Fruit fly (Drosophila melanogaster) whole organism, pupa: ENCODE results near the gene CG5853.
A peak's percentile ranks its signal among the peaks of the same experiment; 100 is the strongest.

Experiments used
- CG10348 ChIP-seq: fragments of 200-800 bp; sonication (Bioruptor generic); IDR thresholded peaks from 2 replicates; pipeline ENCODE4 v1.3.6; 2022; ENCODE audit warnings: missing biosample characterization, missing genetic modification characterization
- CG12605 ChIP-seq: fragments of 200-800 bp; sonication (Bioruptor generic); IDR thresholded peaks from 2 replicates; pipeline ENCODE4 v1.3.6; 2022; ENCODE audit warnings: missing biosample characterization, missing genetic modification characterization
- CG13204 ChIP-seq: fragments of 200-800 bp; sonication (Bioruptor generic); optimal IDR thresholded peaks from 2 replicates; lab custom pipeline; 2018; ENCODE audit warnings: missing biosample characterization, mild to moderate bottlenecking, missing genetic modification characterization, moderate library complexity
- CG14655 ChIP-seq: fragments of 200-800 bp; sonication (Bioruptor generic); optimal IDR thresholded peaks from 3 replicates; lab custom pipeline; 2017; ENCODE audit warnings: mild to moderate bottlenecking, missing biosample characterization, missing genetic modification reagents, missing genetic modification characterization
- CG15710 ChIP-seq: fragments of 200-800 bp; sonication (Bioruptor generic); optimal IDR thresholded peaks from 2 replicates; lab custom pipeline; 2018; ENCODE audit warnings: missing biosample characterization, mild to moderate bottlenecking, missing genetic modification characterization, moderate library complexity
- CG17806 ChIP-seq: fragments of 200-800 bp; sonication (Bioruptor generic); optimal IDR thresholded peaks from 2 replicates; lab custom pipeline; 2018; ENCODE audit warnings: missing biosample characterization, mild to moderate bottlenecking, missing genetic modification characterization, moderate library complexity
- CG32121 ChIP-seq: fragments of 200-800 bp; sonication (Bioruptor generic); IDR thresholded peaks from 2 replicates; pipeline ENCODE4 v1.3.6; 2022; ENCODE audit warnings: missing biosample characterization, missing genetic modification characterization
- CG34367 ChIP-seq: fragments of 200-800 bp; sonication (Bioruptor generic); optimal IDR thresholded peaks from 2 replicates; lab custom pipeline; 2018; ENCODE audit warnings: missing biosample characterization, mild to moderate bottlenecking, missing genetic modification characterization
- CG4496 ChIP-seq: fragments of 200-800 bp; sonication (Bioruptor generic); IDR thresholded peaks from 3 replicates; pipeline ENCODE4 v1.3.6; 2022; ENCODE audit warnings: missing biosample characterization, missing genetic modification characterization
- CG8159 ChIP-seq: fragments of 200-800 bp; sonication (Bioruptor generic); optimal IDR thresholded peaks from 3 replicates; lab custom pipeline; 2018; ENCODE audit warnings: missing biosample characterization, mild to moderate bottlenecking, missing genetic modification characterization, moderate library complexity
- CG8301 ChIP-seq: fragments of 200-800 bp; sonication (Bioruptor generic); optimal IDR thresholded peaks from 2 replicates; lab custom pipeline; 2018; ENCODE audit warnings: missing biosample characterization, mild to moderate bottlenecking, missing genetic modification characterization
- CG9948 ChIP-seq: fragments of 200-800 bp; sonication (Bioruptor generic); optimal IDR thresholded peaks from 2 replicates; lab custom pipeline; 2018; ENCODE audit warnings: missing biosample characterization, mild to moderate bottlenecking, missing genetic modification characterization, moderate library complexity
- D1 ChIP-seq: fragments of 200-800 bp; sonication (Bioruptor generic); optimal IDR thresholded peaks from 2 replicates; lab custom pipeline; 2018; ENCODE audit warnings: missing biosample characterization, mild to moderate bottlenecking, missing genetic modification characterization, moderate library complexity
- EcR ChIP-seq: fragments of 200-800 bp; sonication (Bioruptor generic); optimal IDR thresholded peaks from 3 replicates; lab custom pipeline; 2019; ENCODE audit warnings: missing biosample characterization, missing genetic modification characterization, mild to moderate bottlenecking, moderate library complexity, missing genetic modification reagents
- Ets98B ChIP-seq: fragments of 200-800 bp; sonication (Bioruptor generic); IDR thresholded peaks from 2 replicates; pipeline ENCODE4 v1.3.6; 2022; ENCODE audit warnings: missing biosample characterization, missing genetic modification characterization
- Pif1A ChIP-seq: fragments of 200-800 bp; sonication (Bioruptor generic); optimal IDR thresholded peaks from 3 replicates; lab custom pipeline; 2016; ENCODE audit warnings: missing biosample characterization, missing genetic modification characterization
- Pif1B ChIP-seq: fragments of 200-800 bp; sonication (Bioruptor generic); optimal IDR thresholded peaks from 3 replicates; lab custom pipeline; 2016; ENCODE audit warnings: missing biosample characterization, missing genetic modification characterization
- Snoo ChIP-seq: fragments of 200-800 bp; sonication (Bioruptor generic); optimal IDR thresholded peaks from 3 replicates; lab custom pipeline; 2017; ENCODE audit warnings: missing biosample characterization, mild to moderate bottlenecking, missing genetic modification characterization, inconsistent platforms
- fd96Ca ChIP-seq: fragments of 200-800 bp; sonication (Bioruptor generic); IDR thresholded peaks from 3 replicates; pipeline ENCODE4 v1.3.6; 2022; ENCODE audit warnings: missing biosample characterization, missing genetic modification characterization
- gl ChIP-seq: fragments of 200-800 bp; sonication (Bioruptor generic); optimal IDR thresholded peaks from 2 replicates; lab custom pipeline; 2018; ENCODE audit warnings: missing biosample characterization, mild to moderate bottlenecking, missing genetic modification characterization
- rn ChIP-seq: fragments of 200-800 bp; sonication (Bioruptor generic); IDR thresholded peaks from 2 replicates; pipeline ENCODE4 v1.3.6; 2022; ENCODE audit warnings: missing biosample characterization, missing genetic modification characterization

The CG5853 gene

dm6 chr2L:9947265-9947664, at the start of gene CG5853:
Gene CG5853, minus strand, starts transcription at chr2L:9947648.
- TF ChIP-seq CG17806 (tag; lab: Kevin White, UChicago) (no peak), CG12605 (0 out of 2 replicates have a peak, but pooled peaks have one; percentile 22), Pif1B (GFP tag; lab: Kevin White, UChicago) (peak; percentile 45), Pif1A (GFP tag; lab: Kevin White, UChicago) (peak; percentile 51), CG10348 (no peak), CG8301 (tag; lab: Kevin White, UChicago) (no peak), CG32121 (GFP tag; lab: Robert Waterston, UW) (0 out of 2 replicates have a peak, but pooled peaks have one; percentile 44), CG4496 (GFP tag; lab: Robert Waterston, UW) (peak; percentile 69; the same call in 2 of the 3 replicates), D1 (no peak), EcR (peak; percentile 68), Ets98B (GFP tag; lab: Robert Waterston, UW) (peak; percentile 67), CG9948 (tag; lab: Kevin White, UChicago) (no peak), CG13204 (GFP tag; lab: Kevin White, UChicago) (peak; percentile 95), CG14655 (no peak), CG34367 (tag; lab: Kevin White, UChicago) (no peak), rn (GFP tag; lab: Robert Waterston, UW) (no peak), CG8159 (tag; lab: Kevin White, UChicago) (no peak), fd96Ca (peak; percentile 70), gl (tag; lab: Kevin White, UChicago) (no peak), Snoo (no peak), CG15710 (tag; lab: Kevin White, UChicago) (no peak)

- TF ChIP-seq CG13204 (GFP tag; lab: Kevin White, UChicago), result no peak
These were observed 49.1 kb upstream of the CG5853 start for dm6 chr2L:9996553-9996952.

dm6 chr2L:9994382-9994781, 46.9 kb upstream of the CG5853 start:
- TF ChIP-seq CG34367 (tag; lab: Kevin White, UChicago) (no peak), CG17806 (tag; lab: Kevin White, UChicago) (no peak), EcR (no peak), CG9948 (tag; lab: Kevin White, UChicago) (no peak), Ets98B (GFP tag; lab: Robert Waterston, UW) (no peak), CG4496 (GFP tag; lab: Robert Waterston, UW) (no peak), CG12605 (no peak)

- TF ChIP-seq CG8159 (tag; lab: Kevin White, UChicago) (peak; percentile 65), Snoo (peak; percentile 47), Pif1A (GFP tag; lab: Kevin White, UChicago) (peak; percentile 20), CG17806 (tag; lab: Kevin White, UChicago) (peak; percentile 48), EcR (no peak), Pif1B (GFP tag; lab: Kevin White, UChicago) (no peak), CG10348 (no peak), CG34367 (tag; lab: Kevin White, UChicago) (peak; percentile 9), CG9948 (tag; lab: Kevin White, UChicago) (peak; percentile 32), CG15710 (tag; lab: Kevin White, UChicago) (peak; percentile 25)
These were observed 42.5 kb upstream of the CG5853 start for dm6 chr2L:9989846-9990506.

- no peak for TF ChIP-seq fd96Ca
- no peak for TF ChIP-seq EcR
These were observed 41.8 kb upstream of the CG5853 start for dm6 chr2L:9989275-9989674.

dm6 chr2L:9988201-9988990, 40.9 kb upstream of the CG5853 start:
- TF ChIP-seq D1 (no peak), EcR (peak; percentile 86), rn (GFP tag; lab: Robert Waterston, UW) (no peak)
